Worm (Caenorhabditis elegans) whole organism, early embryonic: Measurements from ENCODE around the gene F10E7.1.

Experiments
- ama-1 ChIP-seq: fragments of 150-350 bp; optimal IDR thresholded peaks from 2 replicates; lab custom pipeline; 2014
- ceh-13 ChIP-seq: fragments of 200-800 bp; sonication (Bioruptor generic); optimal IDR thresholded peaks from 2 replicates; lab custom pipeline; 2018; ENCODE audit warnings: mild to moderate bottlenecking, missing genetic modification characterization, missing compliant biosample characterization
- hmbx-1 ChIP-seq: sonication (generic microtip); optimal IDR thresholded peaks from 2 replicates; lab custom pipeline; 2016; ENCODE audit warnings: mild to moderate bottlenecking, missing genetic modification characterization, missing compliant biosample characterization
- hmg-4 ChIP-seq: fragments of 200-800 bp; sonication (Bioruptor generic); optimal IDR thresholded peaks from 2 replicates; lab custom pipeline; 2018; ENCODE audit warnings: mild to moderate bottlenecking, missing genetic modification characterization, missing compliant biosample characterization
- pes-1 ChIP-seq: fragments of 200-800 bp; sonication (Bioruptor generic); IDR thresholded peaks from 2 replicates; pipeline ENCODE4 v1.3.6; 2022; ENCODE audit warnings: missing genetic modification reagents, missing genetic modification characterization, missing compliant biosample characterization
- scrt-1 ChIP-seq: fragments of 200-800 bp; sonication (Bioruptor generic); IDR thresholded peaks from 2 replicates; pipeline ENCODE4 v1.3.6; 2022; ENCODE audit warnings: missing genetic modification characterization, missing compliant biosample characterization
- tbx-37 ChIP-seq: fragments of 200-800 bp; sonication (Bioruptor generic); conservative IDR thresholded peaks from 2 replicates; pipeline ENCODE4 v1.3.6; 2022; ENCODE audit warnings: missing genetic modification reagents, missing genetic modification characterization, missing compliant biosample characterization

DNA sequence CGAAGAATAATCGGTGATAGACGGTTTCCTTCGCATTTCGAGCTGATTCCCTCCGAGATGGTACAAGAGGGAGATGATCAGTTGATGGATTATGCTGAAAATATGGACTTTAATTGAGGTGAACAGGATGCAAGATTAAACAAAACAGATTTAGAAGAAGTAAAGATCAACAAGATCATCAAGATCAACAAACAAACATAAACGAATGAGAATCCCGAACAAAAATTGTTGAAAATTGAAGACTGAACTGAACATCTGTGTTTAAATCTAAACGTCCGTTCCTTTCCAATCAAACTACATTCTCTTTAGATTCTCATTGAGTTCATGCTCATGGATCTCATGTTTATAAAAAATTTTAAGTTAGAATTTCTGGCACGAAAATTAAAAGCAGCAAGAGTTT, 48.3 kb downstream of the F10E7.1 start, which contains the start of gene glc-4:
- TF ChIP-seq ama-1 (no peak), tbx-37 (no peak), scrt-1 (GFP tag; lab: Robert Waterston, UW) (no peak), pes-1 (GFP tag; lab: Robert Waterston, UW) (no peak), hmg-4 (GFP tag; lab: Kevin White, UChicago) (no peak), hmbx-1 (tag; lab: Kevin White, UChicago) (no peak), ceh-13 (no peak)
